Worm (Caenorhabditis elegans) whole organism, L4 larva: ENCODE measurements around the gene ins-2.

Experiments
- Y48G9A.11 ChIP-seq: fragments of 200-800 bp; sonication (Bioruptor generic); IDR thresholded peaks from 2 replicates; pipeline ENCODE4 v1.3.6; 2022; ENCODE audit warnings: missing genetic modification reagents, missing genetic modification characterization, missing compliant biosample characterization
- Y75B8A.6 ChIP-seq: fragments of 200-800 bp; sonication (Bioruptor generic); IDR thresholded peaks from 2 replicates; pipeline ENCODE4 v1.3.6; 2022; ENCODE audit warnings: missing genetic modification reagents, missing genetic modification characterization, missing compliant biosample characterization
- attf-4 ChIP-seq: sonication (generic microtip); optimal IDR thresholded peaks from 3 replicates; lab custom pipeline; 2017; ENCODE audit warnings: missing biosample characterization, missing genetic modification characterization
- ceh-32 ChIP-seq: sonication (generic microtip); optimal IDR thresholded peaks from 2 replicates; lab custom pipeline; 2016; ENCODE audit warnings: mild to moderate bottlenecking, missing genetic modification characterization, missing compliant biosample characterization; ENCODE audit not compliant: poor library complexity
- ceh-44 ChIP-seq: fragments of 200-800 bp; sonication (Bioruptor generic); IDR thresholded peaks from 2 replicates; pipeline ENCODE4 v1.3.6; 2022; ENCODE audit warnings: missing genetic modification reagents, missing genetic modification characterization, missing compliant biosample characterization
- ceh-62 ChIP-seq: sonication (generic microtip); optimal IDR thresholded peaks from 2 replicates; lab custom pipeline; 2017; ENCODE audit warnings: missing biosample characterization, missing genetic modification characterization
- ceh-82 ChIP-seq: sonication (generic microtip); optimal IDR thresholded peaks from 2 replicates; lab custom pipeline; 2017; ENCODE audit warnings: missing biosample characterization, missing genetic modification characterization
- ctbp-1 ChIP-seq: fragments of 200-800 bp; sonication (Bioruptor generic); IDR thresholded peaks from 2 replicates; pipeline ENCODE4 v1.3.6; 2022; ENCODE audit warnings: missing genetic modification reagents, missing genetic modification characterization, missing compliant biosample characterization
- daf-12 ChIP-seq: fragments of 150-350 bp; optimal IDR thresholded peaks from 2 replicates; lab custom pipeline; 2014; ENCODE audit warnings: missing biosample characterization, missing genetic modification reagents, missing genetic modification characterization
- daf-16 ChIP-seq, 3 experiments: sonication (generic microtip); optimal IDR thresholded peaks; 2 replicates each; lab custom pipeline; 2016 to 2017; ENCODE audit warnings: missing genetic modification characterization in 3 of 3, missing genetic modification reagents in 3 of 3, mild to moderate bottlenecking in 2 of 3, missing compliant biosample characterization in 2 of 3, missing biosample characterization in 1 of 3, moderate library complexity in 1 of 3
- dmd-6 ChIP-seq: fragments of 200-800 bp; sonication (Bioruptor generic); IDR thresholded peaks from 2 replicates; pipeline ENCODE4 v1.3.6; 2022; ENCODE audit warnings: missing genetic modification reagents, missing genetic modification characterization, missing compliant biosample characterization
- duxl-1 ChIP-seq: sonication (generic microtip); optimal IDR thresholded peaks from 2 replicates; lab custom pipeline; 2016; ENCODE audit warnings: mild to moderate bottlenecking, missing genetic modification characterization, moderate library complexity, missing compliant biosample characterization; ENCODE audit not compliant: poor library complexity
- dve-1 ChIP-seq: sonication (generic microtip); optimal IDR thresholded peaks from 2 replicates; lab custom pipeline; 2017; ENCODE audit warnings: antibody characterized with exemption, mild to moderate bottlenecking, missing genetic modification characterization, missing compliant biosample characterization; ENCODE audit not compliant: insufficient read depth
- egl-27 ChIP-seq: sonication (generic microtip); optimal IDR thresholded peaks from 3 replicates; lab custom pipeline; 2017; ENCODE audit warnings: missing biosample characterization, missing genetic modification reagents, missing genetic modification characterization
- egl-43 ChIP-seq: fragments of 200-800 bp; sonication (Bioruptor generic); IDR thresholded peaks from 2 replicates; pipeline ENCODE4 v1.3.6; 2022; ENCODE audit warnings: missing genetic modification reagents, missing genetic modification characterization, missing compliant biosample characterization
- fkh-10 ChIP-seq: fragments of 150-350 bp; optimal IDR thresholded peaks from 2 replicates; lab custom pipeline; 2014; ENCODE audit warnings: missing biosample characterization, missing genetic modification reagents, missing genetic modification characterization
- hif-1 ChIP-seq, 2 experiments: sonication (generic microtip); optimal IDR thresholded peaks; 2 replicates each; lab custom pipeline; 2016 to 2017; ENCODE audit warnings: missing compliant biosample characterization in 2 of 2, missing genetic modification characterization in 2 of 2, missing genetic modification reagents in 2 of 2, missing genotype in 2 of 2, mild to moderate bottlenecking in 1 of 2
- hlh-11 ChIP-seq: fragments of 200-800 bp; sonication (Bioruptor generic); optimal IDR thresholded peaks from 2 replicates; lab custom pipeline; 2018; ENCODE audit warnings: mild to moderate bottlenecking, missing genetic modification characterization, missing compliant biosample characterization
- hlh-30 ChIP-seq: sonication (generic microtip); optimal IDR thresholded peaks from 2 replicates; lab custom pipeline; 2017; ENCODE audit warnings: antibody characterized with exemption, mild to moderate bottlenecking, missing genetic modification characterization, missing compliant biosample characterization; ENCODE audit not compliant: insufficient read depth
- lin-1 ChIP-seq: fragments of 200-800 bp; sonication (Bioruptor generic); IDR thresholded peaks from 2 replicates; pipeline ENCODE4 v1.3.6; 2022; ENCODE audit warnings: missing genetic modification reagents, missing genetic modification characterization, missing compliant biosample characterization
- lin-13 ChIP-seq: fragments of 150-350 bp; optimal IDR thresholded peaks from 2 replicates; lab custom pipeline; 2014; ENCODE audit warnings: missing biosample characterization, missing genetic modification reagents, missing genetic modification characterization
- lin-38 ChIP-seq: fragments of 200-800 bp; sonication (Bioruptor generic); IDR thresholded peaks from 2 replicates; pipeline ENCODE4 v1.3.6; 2022; ENCODE audit warnings: missing genetic modification reagents, missing genetic modification characterization, missing compliant biosample characterization
- lsy-2 ChIP-seq, 2 experiments: fragments of 150-350 bp in 1 of 2; sonication (generic microtip) in 1 of 2; optimal IDR thresholded peaks; 2 replicates each; lab custom pipeline; 2014 to 2017; ENCODE audit warnings: missing biosample characterization in 2 of 2, missing genetic modification characterization in 2 of 2
- mes-2 ChIP-seq: sonication (generic microtip); optimal IDR thresholded peaks from 2 replicates; lab custom pipeline; 2016; ENCODE audit warnings: missing genotype, mild to moderate bottlenecking, missing genetic modification characterization, missing compliant biosample characterization; ENCODE audit not compliant: poor library complexity, severe bottlenecking
- nhr-10 ChIP-seq: fragments of 150-350 bp; optimal IDR thresholded peaks from 2 replicates; lab custom pipeline; 2014; ENCODE audit warnings: missing biosample characterization, missing genetic modification characterization
- nhr-102 ChIP-seq: sonication (generic microtip); optimal IDR thresholded peaks from 2 replicates; lab custom pipeline; 2016; ENCODE audit warnings: mild to moderate bottlenecking, missing genetic modification characterization, moderate library complexity, missing compliant biosample characterization
- nhr-111 ChIP-seq: fragments of 200-800 bp; sonication (Bioruptor generic); optimal IDR thresholded peaks from 2 replicates; lab custom pipeline; 2018; ENCODE audit warnings: mild to moderate bottlenecking, missing genetic modification characterization, missing compliant biosample characterization
- nhr-25 ChIP-seq: sonication (generic microtip); optimal IDR thresholded peaks from 2 replicates; lab custom pipeline; 2017; ENCODE audit warnings: missing genetic modification characterization, mild to moderate bottlenecking, missing compliant biosample characterization, antibody characterized with exemption, moderate library complexity, borderline replicate concordance; ENCODE audit not compliant: insufficient read depth
- nhr-28 ChIP-seq: fragments of 150-350 bp; optimal IDR thresholded peaks from 2 replicates; lab custom pipeline; 2014; ENCODE audit warnings: missing biosample characterization, missing genetic modification characterization
- nhr-41 ChIP-seq: fragments of 200-800 bp; sonication (Bioruptor generic); IDR thresholded peaks from 2 replicates; pipeline ENCODE4 v1.3.6; 2022; ENCODE audit warnings: missing genetic modification reagents, missing genetic modification characterization, missing compliant biosample characterization
- nhr-42 ChIP-seq: fragments of 200-800 bp; sonication (Bioruptor generic); IDR thresholded peaks from 2 replicates; pipeline ENCODE4 v1.3.6; 2022; ENCODE audit warnings: missing genetic modification characterization, missing compliant biosample characterization
- nhr-48 ChIP-seq: sonication (generic microtip); optimal IDR thresholded peaks from 2 replicates; lab custom pipeline; 2016; ENCODE audit warnings: mild to moderate bottlenecking, missing genetic modification characterization, missing compliant biosample characterization
- php-3 ChIP-seq: fragments of 200-800 bp; sonication (Bioruptor generic); IDR thresholded peaks from 2 replicates; pipeline ENCODE4 v1.3.6; 2022; ENCODE audit warnings: missing genetic modification reagents, missing genetic modification characterization, missing compliant biosample characterization
- pqm-1 ChIP-seq: sonication (generic microtip); optimal IDR thresholded peaks from 2 replicates; lab custom pipeline; 2017; ENCODE audit warnings: missing biosample characterization, missing genetic modification characterization
- rbr-2 ChIP-seq: sonication (generic microtip); optimal IDR thresholded peaks from 2 replicates; lab custom pipeline; 2016; ENCODE audit warnings: missing genotype, missing genetic modification characterization, missing compliant biosample characterization
- snpc-1.2 ChIP-seq: fragments of 200-800 bp; sonication (Bioruptor generic); IDR thresholded peaks from 2 replicates; pipeline ENCODE4 v1.3.6; 2022; ENCODE audit warnings: missing genetic modification reagents, missing genetic modification characterization, missing compliant biosample characterization
- spr-3 ChIP-seq: fragments of 200-800 bp; sonication (Bioruptor generic); optimal IDR thresholded peaks from 2 replicates; lab custom pipeline; 2018; ENCODE audit warnings: mild to moderate bottlenecking, missing genetic modification characterization, missing compliant biosample characterization
- tra-1 ChIP-seq: fragments of 200-800 bp; sonication (Bioruptor generic); IDR thresholded peaks from 2 replicates; pipeline ENCODE4 v1.3.6; 2022; ENCODE audit warnings: missing genetic modification reagents, missing genetic modification characterization, missing compliant biosample characterization
- unc-130 ChIP-seq: sonication (generic microtip); optimal IDR thresholded peaks from 2 replicates; lab custom pipeline; 2016; ENCODE audit warnings: missing genetic modification reagents, missing genetic modification characterization, missing compliant biosample characterization
- unc-39 ChIP-seq: sonication (generic microtip); optimal IDR thresholded peaks from 2 replicates; lab custom pipeline; 2017; ENCODE audit warnings: missing biosample characterization, missing genetic modification characterization
- unc-62 ChIP-seq, 3 experiments: fragments of 150-350 bp in 1 of 3; sonication (generic microtip); optimal IDR thresholded peaks in 2 of 3; peaks in 1 of 3; 1 replicate in 1 of 3; 2 replicates in 2 of 3; lab custom pipeline; 2014 to 2017; ENCODE audit warnings: missing biosample characterization in 3 of 3, missing genetic modification characterization in 3 of 3, missing genetic modification reagents in 3 of 3, missing genotype in 1 of 3
- zfp-2 ChIP-seq: sonication (generic microtip); optimal IDR thresholded peaks from 2 replicates; lab custom pipeline; 2016; ENCODE audit warnings: mild to moderate bottlenecking, missing genetic modification characterization, missing compliant biosample characterization

ins-2 gene

DNA sequence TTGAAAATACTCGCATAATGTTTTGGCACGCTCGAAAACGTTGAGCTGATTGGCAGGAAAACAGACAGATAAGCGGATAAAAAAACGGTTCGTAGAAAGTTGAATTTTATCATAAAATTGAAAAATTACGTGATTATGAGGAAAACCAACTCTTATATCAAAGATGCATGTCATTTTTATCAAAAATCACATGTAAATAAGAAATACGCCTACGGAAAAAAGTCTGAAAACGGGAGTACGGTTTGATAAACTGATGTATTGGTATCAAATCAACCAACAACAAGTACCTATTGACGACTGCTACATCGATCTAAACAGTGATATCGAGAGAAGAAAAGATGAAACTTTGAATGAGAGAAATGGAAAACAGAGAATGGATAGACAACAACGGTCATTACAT is 37.3 kb downstream of the ins-2 start:
- TF ChIP-seq egl-27 (tag; lab: Kevin White, UChicago) (no peak), attf-4 (tag; lab: Kevin White, UChicago) (no peak), Y48G9A.11 (GFP tag; lab: Robert Waterston, UW) (no peak), ceh-82 (tag; lab: Kevin White, UChicago) (no peak), mes-2 (tag; lab: Kevin White, UChicago) (no peak), nhr-10 (no peak), nhr-41 (GFP tag; lab: Robert Waterston, UW) (no peak), ceh-32 (tag; lab: Kevin White, UChicago) (no peak), nhr-111 (no peak), ceh-44 (no peak), lin-1 (GFP tag; lab: Robert Waterston, UW) (no peak), daf-16 (GFP tag; optimal IDR thresholded peaks at IDR 0.05; lab: Kevin White, UChicago) (no peak), daf-16 (tag; optimal IDR thresholded peaks at IDR 0.05; lab: Kevin White, UChicago) (peak; percentile 99), nhr-48 (tag; lab: Kevin White, UChicago) (no peak), zfp-2 (tag; lab: Kevin White, UChicago) (no peak), lsy-2 (tag; optimal IDR thresholded peaks at IDR 0.05; lab: Kevin White, UChicago) (no peak), ceh-62 (tag; lab: Kevin White, UChicago) (no peak), duxl-1 (no peak), ctbp-1 (GFP tag; lab: Robert Waterston, UW) (no peak), unc-62 (GFP tag; optimal IDR thresholded peaks at IDR 0.05 in 1 of 2; lab: Kevin White, UChicago) (no peak), unc-62 (tag; optimal IDR thresholded peaks at IDR 0.05; lab: Kevin White, UChicago) (no peak), unc-39 (tag; lab: Kevin White, UChicago) (no peak), nhr-25 (tag; lab: Kevin White, UChicago) (no peak), tra-1 (GFP tag; lab: Robert Waterston, UW) (0 out of 2 replicates have a peak, but pooled peaks have one; percentile 34), hif-1 (tag; optimal IDR thresholded peaks at IDR 0.05; lab: Kevin White, UChicago) (peak in 1 of 2 experiments; percentile 63), lin-38 (GFP tag; lab: Robert Waterston, UW) (no peak), dmd-6 (GFP tag; lab: Robert Waterston, UW) (peak; percentile 69), php-3 (GFP tag; lab: Robert Waterston, UW) (0 out of 2 replicates have a peak, but pooled peaks have one; percentile 25), nhr-28 (tag; lab: Kevin White, UChicago) (peak; percentile 32), hlh-11 (peak; percentile 64), nhr-102 (tag; lab: Kevin White, UChicago) (peak; percentile 7), rbr-2 (no peak), snpc-1.2 (GFP tag; lab: Robert Waterston, UW) (no peak), pqm-1 (peak; percentile 46), unc-130 (GFP tag; lab: Kevin White, UChicago) (no peak), daf-12 (tag; lab: Kevin White, UChicago) (no peak), hlh-30 (tag; lab: Kevin White, UChicago) (no peak), lin-13 (GFP tag; lab: Kevin White, UChicago) (no peak), fkh-10 (no peak), dve-1 (tag; lab: Kevin White, UChicago) (peak; percentile 59), nhr-42 (GFP tag; lab: Robert Waterston, UW) (no peak), Y75B8A.6 (GFP tag; lab: Robert Waterston, UW) (no peak), spr-3 (no peak), egl-43 (GFP tag; lab: Robert Waterston, UW) (no peak)
